Worm (Caenorhabditis elegans) whole organism, L4/young adult: Measurements from ENCODE around the gene nlp-29.

ENCODE experiments used
- W03F9.2 ChIP-seq: fragments of 150-350 bp; optimal IDR thresholded peaks from 2 replicates; lab custom pipeline; 2014; ENCODE audit warnings: missing biosample characterization, missing genetic modification characterization
- dao-5 ChIP-seq: sonication (generic microtip); optimal IDR thresholded peaks from 2 replicates; lab custom pipeline; 2016; ENCODE audit warnings: missing genotype, missing genetic modification characterization, moderate library complexity, missing compliant biosample characterization
- him-1 ChIP-seq: sonication (generic microtip); optimal IDR thresholded peaks from 2 replicates; lab custom pipeline; 2016; ENCODE audit warnings: missing genotype, missing genetic modification reagents, missing genetic modification characterization, missing compliant biosample characterization

Gene nlp-29

ce11 chrV:3970410-3970809, 13.8 kb upstream of the nlp-29 start, which contains the start of gene cyp-34A9:
Gene cyp-34A9, minus strand, starts transcription at chrV:3970540.
- TF ChIP-seq him-1 (tag; lab: Kevin White, UChicago) (no peak), dao-5 (tag; lab: Kevin White, UChicago) (no peak), W03F9.2 (tag; lab: Kevin White, UChicago) (no peak)

- no peak for TF ChIP-seq him-1 (tag; lab: Kevin White, UChicago)
- TF ChIP-seq dao-5 (tag; lab: Kevin White, UChicago) = no peak
- TF ChIP-seq W03F9.2 (tag; lab: Kevin White, UChicago) = no peak
Measured at ce11 chrV:3972846-3973245, 11.4 kb upstream of the nlp-29 start, which contains the start of gene cyp-34A10. Gene cyp-34A10, minus strand, starts transcription at chrV:3972991.

- TF ChIP-seq W03F9.2 (tag; lab: Kevin White, UChicago) = no peak
- TF ChIP-seq dao-5 (tag; lab: Kevin White, UChicago) = no peak
- TF ChIP-seq him-1 (tag; lab: Kevin White, UChicago) = no peak
Measured at ce11 chrV:3974361-3974760, 9.9 kb upstream of the nlp-29 start, which contains the start of gene str-82. Gene str-82, plus strand, starts transcription at chrV:3974661.

- TF ChIP-seq W03F9.2 (tag; lab: Kevin White, UChicago) = no peak
- no peak for TF ChIP-seq him-1 (tag; lab: Kevin White, UChicago)
- no peak for TF ChIP-seq dao-5 (tag; lab: Kevin White, UChicago)
Measured at ce11 chrV:3976964-3977363, 7.3 kb upstream of the nlp-29 start, which contains the start of gene str-83. Gene str-83, plus strand, starts transcription at chrV:3977264.

ce11 chrV:3979053-3979452, 5.2 kb upstream of the nlp-29 start, which contains the start of gene nlp-34:
Gene nlp-34, minus strand, starts transcription at chrV:3979134.
- TF ChIP-seq dao-5 (tag; lab: Kevin White, UChicago) = no peak
- TF ChIP-seq W03F9.2 (tag; lab: Kevin White, UChicago) = no peak
- TF ChIP-seq him-1 (tag; lab: Kevin White, UChicago) = no peak

- TF ChIP-seq him-1 (tag; lab: Kevin White, UChicago) = no peak
- no peak for TF ChIP-seq W03F9.2 (tag; lab: Kevin White, UChicago)
- no peak for TF ChIP-seq dao-5 (tag; lab: Kevin White, UChicago)
Measured at ce11 chrV:3979819-3980218, 4.4 kb upstream of the nlp-29 start, which contains the start of gene nlp-31. Gene nlp-31, plus strand, starts transcription at chrV:3980055.

- TF ChIP-seq W03F9.2 (tag; lab: Kevin White, UChicago) (no peak), him-1 (tag; lab: Kevin White, UChicago) (no peak), dao-5 (tag; lab: Kevin White, UChicago) (no peak)
Measured at ce11 chrV:3980228-3980933, 3.8 kb upstream of the nlp-29 start.

- no peak for TF ChIP-seq dao-5 (tag; lab: Kevin White, UChicago)
- TF ChIP-seq W03F9.2 (tag; lab: Kevin White, UChicago) = no peak
- TF ChIP-seq him-1 (tag; lab: Kevin White, UChicago) = no peak
Measured at ce11 chrV:3981680-3982079, 2.5 kb upstream of the nlp-29 start, which contains the start of gene nlp-30. Gene nlp-30, plus strand, starts transcription at chrV:3981980.

- no peak for TF ChIP-seq W03F9.2 (tag; lab: Kevin White, UChicago)
- no peak for TF ChIP-seq dao-5 (tag; lab: Kevin White, UChicago)
- no peak for TF ChIP-seq him-1 (tag; lab: Kevin White, UChicago)
Measured at ce11 chrV:3985104-3985503, 879 bp downstream of the nlp-29 start.

- TF ChIP-seq him-1 (tag; lab: Kevin White, UChicago) = no peak
- TF ChIP-seq dao-5 (tag; lab: Kevin White, UChicago) = no peak
- TF ChIP-seq W03F9.2 (tag; lab: Kevin White, UChicago) = no peak
Measured at ce11 chrV:3987616-3988015, 3.4 kb downstream of the nlp-29 start, which contains the start of gene nlp-28. Gene nlp-28, plus strand, starts transcription at chrV:3987900.

- TF ChIP-seq dao-5 (tag; lab: Kevin White, UChicago) (no peak), him-1 (tag; lab: Kevin White, UChicago) (no peak), W03F9.2 (tag; lab: Kevin White, UChicago) (no peak)
Measured at ce11 chrV:3989070-3989469, 4.8 kb downstream of the nlp-29 start, which contains the start of gene nlp-27. Gene nlp-27, plus strand, starts transcription at chrV:3989378.

- TF ChIP-seq him-1 (tag; lab: Kevin White, UChicago) = no peak
- no peak for TF ChIP-seq dao-5 (tag; lab: Kevin White, UChicago)
- TF ChIP-seq W03F9.2 (tag; lab: Kevin White, UChicago) = no peak
Measured at ce11 chrV:3992334-3992733, 8.1 kb downstream of the nlp-29 start.

- TF ChIP-seq him-1 (tag; lab: Kevin White, UChicago) (no peak), W03F9.2 (tag; lab: Kevin White, UChicago) (no peak), dao-5 (tag; lab: Kevin White, UChicago) (no peak)
Measured at ce11 chrV:3994048-3994447, 9.8 kb downstream of the nlp-29 start, which contains the start of gene K09D9.9. Gene K09D9.9, minus strand, starts transcription at chrV:3994148.
